Worm (Caenorhabditis elegans) whole organism, L4 larva: ENCODE results near the gene ZK546.2.

Experiments used
- D1046.2 ChIP-seq: fragments of 200-800 bp; sonication (Bioruptor generic); IDR thresholded peaks from 2 replicates; pipeline ENCODE4 v1.3.6; 2022; ENCODE audit warnings: missing genetic modification characterization, missing compliant biosample characterization
- F49E8.2 ChIP-seq: sonication (generic microtip); optimal IDR thresholded peaks from 2 replicates; lab custom pipeline; 2016; ENCODE audit warnings: missing compliant biosample characterization, mild to moderate bottlenecking, missing genetic modification characterization, borderline replicate concordance
- Y5F2A.4 ChIP-seq: fragments of 200-800 bp; sonication (Bioruptor generic); optimal IDR thresholded peaks from 2 replicates; lab custom pipeline; 2018; ENCODE audit warnings: mild to moderate bottlenecking, missing genetic modification characterization, missing compliant biosample characterization
- Y75B8A.6 ChIP-seq: fragments of 200-800 bp; sonication (Bioruptor generic); IDR thresholded peaks from 2 replicates; pipeline ENCODE4 v1.3.6; 2022; ENCODE audit warnings: missing genetic modification reagents, missing genetic modification characterization, missing compliant biosample characterization
- aha-1 ChIP-seq: fragments of 150-350 bp; peaks from one replicate; lab custom pipeline; 2014; ENCODE audit warnings: missing biosample characterization, missing genetic modification characterization
- ama-1 ChIP-seq: fragments of 150-350 bp; optimal IDR thresholded peaks from 2 replicates; lab custom pipeline; 2014; ENCODE audit warnings: inconsistent platforms, mixed read lengths
- arid-1 ChIP-seq: fragments of 200-800 bp; sonication (Bioruptor generic); conservative IDR thresholded peaks from 2 replicates; pipeline ENCODE4 v1.3.6; 2022; ENCODE audit warnings: missing genetic modification reagents, missing genetic modification characterization, missing compliant biosample characterization
- ceh-20 ChIP-seq: fragments of 200-800 bp; sonication (Bioruptor generic); IDR thresholded peaks from 2 replicates; pipeline ENCODE4 v1.3.6; 2022; ENCODE audit warnings: missing genetic modification reagents, missing genetic modification characterization, missing compliant biosample characterization
- ceh-32 ChIP-seq: sonication (generic microtip); optimal IDR thresholded peaks from 2 replicates; lab custom pipeline; 2016; ENCODE audit warnings: mild to moderate bottlenecking, missing genetic modification characterization, missing compliant biosample characterization; ENCODE audit not compliant: poor library complexity
- ceh-44 ChIP-seq: fragments of 200-800 bp; sonication (Bioruptor generic); IDR thresholded peaks from 2 replicates; pipeline ENCODE4 v1.3.6; 2022; ENCODE audit warnings: missing genetic modification reagents, missing genetic modification characterization, missing compliant biosample characterization
- ceh-62 ChIP-seq: sonication (generic microtip); optimal IDR thresholded peaks from 2 replicates; lab custom pipeline; 2017; ENCODE audit warnings: missing biosample characterization, missing genetic modification characterization
- ces-1 ChIP-seq: fragments of 150-350 bp; sonication (generic microtip); optimal IDR thresholded peaks from 4 replicates; lab custom pipeline; 2014; ENCODE audit warnings: missing biosample characterization, missing genetic modification reagents, missing genetic modification characterization
- ctbp-1 ChIP-seq: fragments of 200-800 bp; sonication (Bioruptor generic); IDR thresholded peaks from 2 replicates; pipeline ENCODE4 v1.3.6; 2022; ENCODE audit warnings: missing genetic modification reagents, missing genetic modification characterization, missing compliant biosample characterization
- daf-12 ChIP-seq: fragments of 150-350 bp; optimal IDR thresholded peaks from 2 replicates; lab custom pipeline; 2014; ENCODE audit warnings: missing biosample characterization, missing genetic modification reagents, missing genetic modification characterization
- dmd-6 ChIP-seq: fragments of 200-800 bp; sonication (Bioruptor generic); IDR thresholded peaks from 2 replicates; pipeline ENCODE4 v1.3.6; 2022; ENCODE audit warnings: missing genetic modification reagents, missing genetic modification characterization, missing compliant biosample characterization
- dmd-9 ChIP-seq: fragments of 200-800 bp; sonication (Bioruptor generic); IDR thresholded peaks from 2 replicates; pipeline ENCODE4 v1.3.6; 2022; ENCODE audit warnings: missing genetic modification reagents, missing genetic modification characterization, missing compliant biosample characterization
- dpl-1 ChIP-seq: fragments of 150-350 bp; optimal IDR thresholded peaks from 2 replicates; lab custom pipeline; 2014; ENCODE audit warnings: missing biosample characterization, missing genetic modification reagents, missing genetic modification characterization
- dve-1 ChIP-seq: sonication (generic microtip); optimal IDR thresholded peaks from 2 replicates; lab custom pipeline; 2017; ENCODE audit warnings: antibody characterized with exemption, mild to moderate bottlenecking, missing genetic modification characterization, missing compliant biosample characterization; ENCODE audit not compliant: insufficient read depth
- egl-43 ChIP-seq: fragments of 200-800 bp; sonication (Bioruptor generic); IDR thresholded peaks from 2 replicates; pipeline ENCODE4 v1.3.6; 2022; ENCODE audit warnings: missing genetic modification reagents, missing genetic modification characterization, missing compliant biosample characterization
- hlh-11 ChIP-seq: fragments of 200-800 bp; sonication (Bioruptor generic); optimal IDR thresholded peaks from 2 replicates; lab custom pipeline; 2018; ENCODE audit warnings: mild to moderate bottlenecking, missing genetic modification characterization, missing compliant biosample characterization
- hlh-30 ChIP-seq: sonication (generic microtip); optimal IDR thresholded peaks from 2 replicates; lab custom pipeline; 2017; ENCODE audit warnings: antibody characterized with exemption, mild to moderate bottlenecking, missing genetic modification characterization, missing compliant biosample characterization; ENCODE audit not compliant: insufficient read depth
- lin-29 ChIP-seq: fragments of 200-800 bp; sonication (Bioruptor generic); IDR thresholded peaks from 2 replicates; pipeline ENCODE4 v1.3.6; 2022; ENCODE audit warnings: missing genetic modification reagents, missing genetic modification characterization, missing compliant biosample characterization
- lin-38 ChIP-seq: fragments of 200-800 bp; sonication (Bioruptor generic); IDR thresholded peaks from 2 replicates; pipeline ENCODE4 v1.3.6; 2022; ENCODE audit warnings: missing genetic modification reagents, missing genetic modification characterization, missing compliant biosample characterization
- lsy-2 ChIP-seq, 2 experiments: fragments of 150-350 bp in 1 of 2; sonication (generic microtip) in 1 of 2; optimal IDR thresholded peaks; 2 replicates each; lab custom pipeline; 2014 to 2017; ENCODE audit warnings: missing biosample characterization in 2 of 2, missing genetic modification characterization in 2 of 2
- mdl-1 ChIP-seq, 2 experiments: fragments of 150-350 bp in 1 of 2; sonication (generic microtip) in 1 of 2; optimal IDR thresholded peaks; 2 replicates each; lab custom pipeline; 2014 to 2017; ENCODE audit warnings: missing biosample characterization in 2 of 2, missing genetic modification characterization in 2 of 2
- mes-2 ChIP-seq: sonication (generic microtip); optimal IDR thresholded peaks from 2 replicates; lab custom pipeline; 2016; ENCODE audit warnings: missing genotype, mild to moderate bottlenecking, missing genetic modification characterization, missing compliant biosample characterization; ENCODE audit not compliant: poor library complexity, severe bottlenecking
- mxl-2 ChIP-seq: fragments of 200-800 bp; sonication (Bioruptor generic); conservative IDR thresholded peaks from 2 replicates; pipeline ENCODE4 v1.3.6; 2022; ENCODE audit warnings: missing genetic modification reagents, missing genetic modification characterization, missing compliant biosample characterization
- mxl-3 ChIP-seq: fragments of 200-800 bp; sonication (Bioruptor generic); optimal IDR thresholded peaks from 2 replicates; lab custom pipeline; 2018; ENCODE audit warnings: mild to moderate bottlenecking, missing genetic modification characterization, missing compliant biosample characterization
- nhr-10 ChIP-seq: fragments of 150-350 bp; optimal IDR thresholded peaks from 2 replicates; lab custom pipeline; 2014; ENCODE audit warnings: missing biosample characterization, missing genetic modification characterization
- nhr-11 ChIP-seq: fragments of 150-350 bp; optimal IDR thresholded peaks from 2 replicates; lab custom pipeline; 2014; ENCODE audit warnings: missing biosample characterization, missing genetic modification characterization
- nhr-28 ChIP-seq: fragments of 150-350 bp; optimal IDR thresholded peaks from 2 replicates; lab custom pipeline; 2014; ENCODE audit warnings: missing biosample characterization, missing genetic modification characterization
- nhr-42 ChIP-seq: fragments of 200-800 bp; sonication (Bioruptor generic); IDR thresholded peaks from 2 replicates; pipeline ENCODE4 v1.3.6; 2022; ENCODE audit warnings: missing genetic modification characterization, missing compliant biosample characterization
- saeg-2 ChIP-seq: fragments of 200-800 bp; sonication (Bioruptor generic); IDR thresholded peaks from 2 replicates; pipeline ENCODE4 v1.3.6; 2022; ENCODE audit warnings: missing genetic modification reagents, missing genetic modification characterization, missing compliant biosample characterization
- snpc-1.2 ChIP-seq: fragments of 200-800 bp; sonication (Bioruptor generic); IDR thresholded peaks from 2 replicates; pipeline ENCODE4 v1.3.6; 2022; ENCODE audit warnings: missing genetic modification reagents, missing genetic modification characterization, missing compliant biosample characterization
- unc-130 ChIP-seq: sonication (generic microtip); optimal IDR thresholded peaks from 2 replicates; lab custom pipeline; 2016; ENCODE audit warnings: missing genetic modification reagents, missing genetic modification characterization, missing compliant biosample characterization
- unc-62 ChIP-seq, 3 experiments: fragments of 150-350 bp in 1 of 3; sonication (generic microtip); optimal IDR thresholded peaks in 2 of 3; peaks in 1 of 3; 1 replicate in 1 of 3; 2 replicates in 2 of 3; lab custom pipeline; 2014 to 2017; ENCODE audit warnings: missing biosample characterization in 3 of 3, missing genetic modification characterization in 3 of 3, missing genetic modification reagents in 3 of 3, missing genotype in 1 of 3

The ZK546.2 gene

DNA sequence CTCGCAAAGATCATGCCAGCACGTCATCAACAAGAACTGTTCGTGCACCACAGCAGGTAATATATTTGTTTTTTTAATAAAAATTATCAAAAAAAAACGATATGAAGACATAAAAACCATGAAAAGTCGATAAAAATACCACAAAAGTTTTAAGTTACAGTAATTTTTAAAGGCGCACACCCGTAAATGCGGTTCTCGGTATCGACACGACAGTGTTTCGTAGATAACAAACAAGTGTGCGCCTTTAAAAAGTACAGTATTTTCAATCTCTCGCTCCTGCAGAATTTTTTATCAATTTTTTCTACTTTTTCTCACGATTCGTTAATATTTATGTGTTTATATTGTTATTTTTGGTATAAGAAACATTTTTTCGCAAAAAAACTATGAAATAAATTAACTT is 40.5 kb upstream of the ZK546.2 start:
- TF ChIP-seq lin-38 (GFP tag; lab: Robert Waterston, UW) (no peak), snpc-1.2 (GFP tag; lab: Robert Waterston, UW) (0 out of 2 replicates have a peak, but pooled peaks have one; percentile 36)

ce11 chrII:4905883-4906282 is 39.9 kb upstream of the ZK546.2 start:
- TF ChIP-seq mxl-2 (GFP tag; lab: Robert Waterston, UW), result no peak
- TF ChIP-seq ces-1 (GFP tag; lab: Kevin White, UChicago), result no peak
- TF ChIP-seq Y75B8A.6 (GFP tag; lab: Robert Waterston, UW), result 0 out of 2 replicates have a peak, but pooled peaks have one; percentile 13
- no peak for TF ChIP-seq nhr-11 (tag; lab: Kevin White, UChicago)
- TF ChIP-seq daf-12, result no peak
- TF ChIP-seq ceh-44, result no peak
- TF ChIP-seq nhr-10 (tag; lab: Kevin White, UChicago), result no peak
- TF ChIP-seq dmd-6 (GFP tag; lab: Robert Waterston, UW), result no peak
- TF ChIP-seq saeg-2 (GFP tag; lab: Robert Waterston, UW), result no peak

- TF ChIP-seq mxl-2 (GFP tag; lab: Robert Waterston, UW) (no peak), lin-38 (GFP tag; lab: Robert Waterston, UW) (no peak), nhr-42 (GFP tag; lab: Robert Waterston, UW) (no peak), ctbp-1 (GFP tag; lab: Robert Waterston, UW) (0 out of 2 replicates have a peak, but pooled peaks have one; percentile 48), mes-2 (peak; percentile 2), nhr-28 (tag; lab: Kevin White, UChicago) (peak; percentile 32), hlh-30 (tag; lab: Kevin White, UChicago) (peak; percentile 68), mxl-3 (GFP tag; lab: Kevin White, UChicago) (peak; percentile 24), egl-43 (GFP tag; lab: Robert Waterston, UW) (peak; percentile 29; the same call in 1 of the 2 replicates), aha-1 (tag; lab: Kevin White, UChicago) (peak; percentile 37), dpl-1 (no peak), lin-29 (GFP tag; lab: Robert Waterston, UW) (no peak), arid-1 (GFP tag; lab: Robert Waterston, UW) (no peak), ceh-32 (tag; lab: Kevin White, UChicago) (no peak), D1046.2 (GFP tag; lab: Robert Waterston, UW) (no peak), nhr-11 (tag; lab: Kevin White, UChicago) (no peak), lsy-2 (tag; optimal IDR thresholded peaks at IDR 0.05; lab: Kevin White, UChicago) (peak in 1 of 2 experiments; percentile 16), mdl-1 (tag; optimal IDR thresholded peaks at IDR 0.05; lab: Kevin White, UChicago) (peak in 1 of 2 experiments; percentile 22), hlh-11 (tag; lab: Kevin White, UChicago) (peak; percentile 59), Y5F2A.4 (no peak), unc-130 (GFP tag; lab: Kevin White, UChicago) (no peak), ama-1 (lab: Kevin White, UChicago) (no peak), dmd-6 (GFP tag; lab: Robert Waterston, UW) (0 out of 2 replicates have a peak, but pooled peaks have one; percentile 13), dmd-9 (GFP tag; lab: Robert Waterston, UW) (no peak), snpc-1.2 (GFP tag; lab: Robert Waterston, UW) (no peak), unc-62 (GFP tag; optimal IDR thresholded peaks at IDR 0.05 in 1 of 2; lab: Kevin White, UChicago) (peak in 1 of 2 experiments; percentile 70), unc-62 (tag; optimal IDR thresholded peaks at IDR 0.05; lab: Kevin White, UChicago) (no peak), ceh-62 (tag; lab: Kevin White, UChicago) (no peak), ceh-20 (GFP tag; lab: Robert Waterston, UW) (peak; percentile 14; the same call in 1 of the 2 replicates)
Measured at ce11 chrII:4908160-4908559, 37.7 kb upstream of the ZK546.2 start.

DNA sequence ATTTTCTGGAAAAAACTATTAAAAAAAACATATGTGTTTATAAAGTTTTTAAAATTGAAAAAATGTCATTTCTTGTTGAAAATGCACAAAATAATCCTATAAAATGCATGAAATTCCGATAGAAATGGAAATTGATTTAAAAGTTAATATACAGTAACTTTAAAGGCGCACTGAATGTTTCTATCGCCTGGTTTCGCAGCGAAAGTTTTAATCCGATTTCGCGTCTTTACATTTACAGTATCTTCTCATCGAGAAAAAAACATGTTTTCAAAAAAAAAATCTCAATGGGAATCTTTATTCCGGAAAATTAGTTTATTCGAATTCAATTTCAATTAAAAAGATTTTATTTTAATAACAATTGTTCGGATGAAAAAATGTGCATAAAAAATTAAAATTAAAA is 31.6 kb upstream of the ZK546.2 start, which contains the start of gene R05F9.11:
Gene R05F9.11 (minus strand): TSS at position 5 of the 400 bp plus-strand sequence.
- TF ChIP-seq unc-130 (GFP tag; lab: Kevin White, UChicago) (peak; percentile 10), lsy-2 (tag; optimal IDR thresholded peaks at IDR 0.05; lab: Kevin White, UChicago) (peak in 1 of 2 experiments; percentile 58), saeg-2 (GFP tag; lab: Robert Waterston, UW) (no peak), mdl-1 (tag; optimal IDR thresholded peaks at IDR 0.05; lab: Kevin White, UChicago) (no peak), F49E8.2 (tag; lab: Kevin White, UChicago) (peak; percentile 10), dve-1 (tag; lab: Kevin White, UChicago) (no peak)
- TF ChIP-seq, all 104 proteins: peak for 3
